Fruit fly (Drosophila melanogaster) Kc167 (cell line): Measurements from ENCODE around the gene TotC.

ENCODE experiments used
- Myc ChIP-seq: fragments of >200 bp; optimal IDR thresholded peaks from 2 replicates; lab custom pipeline; 2017; ENCODE audit warnings: missing external identifiers
- h ChIP-seq: fragments of >200 bp; optimal IDR thresholded peaks from 3 replicates; lab custom pipeline; 2018; ENCODE audit warnings: missing external identifiers
- psq ChIP-seq: fragments of >200 bp; optimal IDR thresholded peaks from 2 replicates; lab custom pipeline; 2017; ENCODE audit warnings: missing external identifiers

DNA sequence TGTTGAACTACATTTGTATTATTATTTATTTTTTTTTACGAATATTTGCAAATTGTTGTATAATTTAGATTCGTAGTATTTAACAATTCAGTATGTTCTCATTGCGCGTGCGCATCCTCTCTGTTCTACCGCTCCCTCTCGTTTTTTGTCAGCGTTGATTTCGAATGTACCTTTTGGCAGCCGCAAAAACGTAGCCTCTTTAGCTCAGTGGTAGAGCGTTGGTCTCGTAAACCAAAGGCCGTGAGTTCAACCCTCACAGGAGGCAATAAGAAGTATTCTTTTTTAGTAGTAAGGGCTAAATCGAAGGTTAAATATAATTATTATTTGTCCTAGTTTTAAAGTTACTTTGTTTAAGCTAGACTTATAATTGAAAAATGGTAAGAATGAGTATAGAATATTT, 17.7 kb downstream of the TotC start:
- TF ChIP-seq h (lab: Kevin White, UChicago) (no peak), Myc (lab: Kevin White, UChicago) (no peak), psq (lab: Kevin White, UChicago) (no peak)
